Fruit fly (Drosophila melanogaster) whole organism, embryonic: ENCODE data around the gene osp.
A peak's percentile ranks its signal among the peaks of the same experiment; 100 is the strongest.

Experiments used
- ATbp ChIP-seq: fragments of 200-800 bp; sonication (Bioruptor generic); optimal IDR thresholded peaks from 2 replicates; lab custom pipeline; 2017; ENCODE audit warnings: missing biosample characterization, mild to moderate bottlenecking, missing genetic modification characterization, missing genetic modification reagents
- CG10543 ChIP-seq: fragments of 200-800 bp; sonication (Bioruptor generic); optimal IDR thresholded peaks from 3 replicates; lab custom pipeline; 2017; ENCODE audit warnings: missing biosample characterization, mild to moderate bottlenecking, missing genetic modification characterization, moderate library complexity
- CG11695 ChIP-seq: fragments of 200-800 bp; sonication (Bioruptor generic); IDR thresholded peaks from 3 replicates; pipeline ENCODE4 v1.3.6; 2022; ENCODE audit warnings: missing biosample characterization, missing genetic modification characterization
- CG14710 ChIP-seq: fragments of 200-800 bp; sonication (Bioruptor generic); optimal IDR thresholded peaks from 3 replicates; lab custom pipeline; 2019; ENCODE audit warnings: missing biosample characterization, mild to moderate bottlenecking, missing genetic modification characterization, moderate library complexity
- CG15601 ChIP-seq: fragments of 200-800 bp; sonication (Bioruptor generic); optimal IDR thresholded peaks from 3 replicates; lab custom pipeline; 2019; ENCODE audit warnings: missing biosample characterization, mild to moderate bottlenecking, missing genetic modification characterization, moderate library complexity
- CG17568 ChIP-seq: fragments of 200-800 bp; sonication (Bioruptor generic); optimal IDR thresholded peaks from 2 replicates; lab custom pipeline; 2018; ENCODE audit warnings: missing biosample characterization, mild to moderate bottlenecking, missing genetic modification characterization, moderate library complexity
- CG30403 ChIP-seq: fragments of 200-800 bp; sonication (Bioruptor generic); optimal IDR thresholded peaks from 3 replicates; lab custom pipeline; 2016; ENCODE audit warnings: missing biosample characterization, missing genetic modification characterization
- CG3065 ChIP-seq: fragments of 200-800 bp; sonication (Bioruptor generic); optimal IDR thresholded peaks from 2 replicates; lab custom pipeline; 2016; ENCODE audit warnings: missing biosample characterization, missing genetic modification characterization
- CG3995 ChIP-seq: fragments of 200-800 bp; sonication (Bioruptor generic); optimal IDR thresholded peaks from 3 replicates; lab custom pipeline; 2016; ENCODE audit warnings: missing biosample characterization, missing genetic modification characterization
- CG4707 ChIP-seq: fragments of 200-800 bp; sonication (Bioruptor generic); optimal IDR thresholded peaks from 2 replicates; lab custom pipeline; 2018; ENCODE audit warnings: missing biosample characterization, mild to moderate bottlenecking, missing genetic modification characterization, moderate library complexity
- CG6654 ChIP-seq: fragments of 200-800 bp; sonication (Bioruptor generic); optimal IDR thresholded peaks from 2 replicates; lab custom pipeline; 2017; ENCODE audit warnings: missing biosample characterization, mild to moderate bottlenecking, missing genetic modification characterization
- CG6813 ChIP-seq: fragments of 200-800 bp; sonication (Bioruptor generic); optimal IDR thresholded peaks from 2 replicates; lab custom pipeline; 2017; ENCODE audit warnings: missing biosample characterization, missing genetic modification characterization, mild to moderate bottlenecking, moderate library complexity, missing genetic modification reagents
- CG7987 ChIP-seq: fragments of 200-800 bp; sonication (Bioruptor generic); optimal IDR thresholded peaks from 2 replicates; lab custom pipeline; 2018; ENCODE audit warnings: missing biosample characterization, mild to moderate bottlenecking, missing genetic modification characterization, moderate library complexity
- CG8281 ChIP-seq: fragments of 200-800 bp; sonication (Bioruptor generic); optimal IDR thresholded peaks from 2 replicates; lab custom pipeline; 2018; ENCODE audit warnings: missing biosample characterization, mild to moderate bottlenecking, missing genetic modification characterization, moderate library complexity
- CG9437 ChIP-seq: fragments of 200-800 bp; sonication (Bioruptor generic); optimal IDR thresholded peaks from 2 replicates; lab custom pipeline; 2018; ENCODE audit warnings: missing biosample characterization, mild to moderate bottlenecking, missing genetic modification characterization
- Dek ChIP-seq: fragments of 200-800 bp; sonication (Bioruptor generic); optimal IDR thresholded peaks from 3 replicates; lab custom pipeline; 2019; ENCODE audit warnings: missing biosample characterization, mild to moderate bottlenecking, missing genetic modification characterization, moderate library complexity
- Doc3 ChIP-seq: fragments of 200-800 bp; sonication (Bioruptor generic); IDR thresholded peaks from 3 replicates; pipeline ENCODE4 v1.3.6; 2022; ENCODE audit warnings: missing biosample characterization, missing genetic modification characterization; ENCODE audit not compliant: partially characterized antibody
- Dref ChIP-seq: fragments of 200-800 bp; sonication (Bioruptor generic); IDR thresholded peaks from 2 replicates; pipeline ENCODE4 v1.3.6; 2022; ENCODE audit warnings: missing biosample characterization, missing genetic modification characterization
- Drgx ChIP-seq: fragments of 200-800 bp; sonication (Bioruptor generic); IDR thresholded peaks from 2 replicates; pipeline ENCODE4 v1.3.6; 2022; ENCODE audit warnings: missing biosample characterization, missing genetic modification characterization
- E2f1 ChIP-seq: fragments of 200-800 bp; sonication (Bioruptor generic); IDR thresholded peaks from 2 replicates; pipeline ENCODE4 v1.3.6; 2022; ENCODE audit warnings: missing biosample characterization, missing genetic modification characterization
- Ets97D ChIP-seq: fragments of 200-800 bp; sonication (Bioruptor generic); optimal IDR thresholded peaks from 3 replicates; lab custom pipeline; 2016; ENCODE audit warnings: missing biosample characterization, missing genetic modification characterization
- Hr39 ChIP-seq: fragments of >200 bp; optimal IDR thresholded peaks from 2 replicates; lab custom pipeline; 2017
- Pdp1 ChIP-seq, 2 experiments: fragments of 200-800 bp; sonication (Bioruptor generic); optimal IDR thresholded peaks; 3 replicates each; lab custom pipeline; 2016; ENCODE audit warnings: missing biosample characterization in 2 of 2, missing genetic modification characterization in 2 of 2, mild to moderate bottlenecking in 1 of 2, moderate library complexity in 1 of 2
- Ptx1 ChIP-seq: fragments of 200-800 bp; sonication (Bioruptor generic); IDR thresholded peaks from 2 replicates; pipeline ENCODE4 v1.3.6; 2022; ENCODE audit warnings: missing biosample characterization, missing genetic modification characterization
- Sin3A ChIP-seq: fragments of >200 bp; optimal IDR thresholded peaks from 2 replicates; lab custom pipeline; 2018
- Sox100B ChIP-seq: fragments of 200-800 bp; sonication (Bioruptor generic); optimal IDR thresholded peaks from 3 replicates; lab custom pipeline; 2018; ENCODE audit warnings: missing biosample characterization, mild to moderate bottlenecking, missing genetic modification characterization
- ab ChIP-seq: fragments of 200-800 bp; sonication (Bioruptor generic); optimal IDR thresholded peaks from 2 replicates; lab custom pipeline; 2016; ENCODE audit warnings: missing biosample characterization, missing genetic modification characterization
- amos ChIP-seq: fragments of 200-800 bp; sonication (Bioruptor generic); IDR thresholded peaks from 2 replicates; pipeline ENCODE4 v1.3.6; 2022; ENCODE audit warnings: missing biosample characterization, missing genetic modification characterization; ENCODE audit not compliant: partially characterized antibody
- ase ChIP-seq: fragments of 200-800 bp; sonication (Bioruptor generic); IDR thresholded peaks from 3 replicates; pipeline ENCODE4 v1.3.6; 2022; ENCODE audit warnings: missing biosample characterization, missing genetic modification characterization
- ash1 ChIP-seq: fragments of 200-800 bp; sonication (Bioruptor generic); optimal IDR thresholded peaks from 2 replicates; lab custom pipeline; 2018; ENCODE audit warnings: missing biosample characterization, mild to moderate bottlenecking, missing genetic modification characterization
- ato ChIP-seq: fragments of 200-800 bp; sonication (Bioruptor generic); IDR thresholded peaks from 2 replicates; pipeline ENCODE4 v1.3.6; 2022; ENCODE audit warnings: missing biosample characterization, missing genetic modification characterization; ENCODE audit not compliant: partially characterized antibody
- bowl ChIP-seq: fragments of 200-800 bp; sonication (Bioruptor generic); IDR thresholded peaks from 2 replicates; pipeline ENCODE4 v1.3.6; 2022; ENCODE audit warnings: missing biosample characterization, missing genetic modification characterization
- cg ChIP-seq: fragments of 200-800 bp; sonication (Bioruptor generic); optimal IDR thresholded peaks from 3 replicates; lab custom pipeline; 2019; ENCODE audit warnings: missing biosample characterization, mild to moderate bottlenecking, missing genetic modification characterization, moderate library complexity
- chinmo ChIP-seq: fragments of 200-800 bp; sonication (Bioruptor generic); IDR thresholded peaks from 4 replicates; pipeline ENCODE4 v1.3.6; 2022; ENCODE audit warnings: missing biosample characterization, missing genetic modification characterization; ENCODE audit not compliant: partially characterized antibody
- danr ChIP-seq: fragments of 200-800 bp; sonication (Bioruptor generic); IDR thresholded peaks from 2 replicates; pipeline ENCODE4 v1.3.6; 2022; ENCODE audit warnings: missing biosample characterization, missing genetic modification characterization
- gcm ChIP-seq: fragments of 200-800 bp; sonication (Bioruptor generic); optimal IDR thresholded peaks from 2 replicates; lab custom pipeline; 2019; ENCODE audit warnings: missing biosample characterization, mild to moderate bottlenecking, missing genetic modification characterization, moderate library complexity
- grn ChIP-seq: fragments of 200-800 bp; sonication (Bioruptor generic); optimal IDR thresholded peaks from 3 replicates; lab custom pipeline; 2017; ENCODE audit warnings: missing biosample characterization, missing genetic modification characterization
- knrl ChIP-seq: fragments of 200-800 bp; sonication (Bioruptor generic); IDR thresholded peaks from 3 replicates; pipeline ENCODE4 v1.3.6; 2022; ENCODE audit warnings: missing biosample characterization, missing genetic modification characterization; ENCODE audit not compliant: partially characterized antibody
- lab ChIP-seq: fragments of 200-800 bp; sonication (Bioruptor generic); optimal IDR thresholded peaks from 3 replicates; lab custom pipeline; 2017; ENCODE audit warnings: missing biosample characterization, missing genetic modification characterization, mild to moderate bottlenecking, moderate library complexity, missing genetic modification reagents
- lbe ChIP-seq: fragments of 200-800 bp; sonication (Bioruptor generic); optimal IDR thresholded peaks from 2 replicates; lab custom pipeline; 2016; ENCODE audit warnings: missing biosample characterization, mild to moderate bottlenecking, missing genetic modification characterization
- lilli ChIP-seq: fragments of 200-800 bp; sonication (Bioruptor generic); optimal IDR thresholded peaks from 3 replicates; lab custom pipeline; 2016; ENCODE audit warnings: missing biosample characterization, missing genetic modification characterization
- maf-S ChIP-seq: fragments of 200-800 bp; sonication (Bioruptor generic); optimal IDR thresholded peaks from 2 replicates; lab custom pipeline; 2016; ENCODE audit warnings: missing biosample characterization, missing genetic modification characterization
- oc ChIP-seq: fragments of 200-800 bp; sonication (Bioruptor generic); optimal IDR thresholded peaks from 2 replicates; lab custom pipeline; 2018; ENCODE audit warnings: missing biosample characterization, mild to moderate bottlenecking, missing genetic modification characterization, moderate library complexity
- pros ChIP-seq: fragments of 200-800 bp; sonication (Bioruptor generic); optimal IDR thresholded peaks from 3 replicates; lab custom pipeline; 2019; ENCODE audit warnings: missing biosample characterization, mild to moderate bottlenecking, missing genetic modification characterization, moderate library complexity
- sisA ChIP-seq: fragments of 200-800 bp; sonication (Bioruptor generic); IDR thresholded peaks from 2 replicates; pipeline ENCODE4 v1.3.6; 2022; ENCODE audit warnings: missing biosample characterization, missing genetic modification characterization
- ssp ChIP-seq: fragments of 200-800 bp; sonication (Bioruptor generic); IDR thresholded peaks from 2 replicates; pipeline ENCODE4 v1.3.6; 2022; ENCODE audit warnings: missing biosample characterization, missing genetic modification characterization
- stc ChIP-seq: fragments of 200-800 bp; sonication (Bioruptor generic); IDR thresholded peaks from 2 replicates; pipeline ENCODE4 v1.3.6; 2022; ENCODE audit warnings: missing biosample characterization, missing genetic modification characterization
- tll ChIP-seq, 2 experiments: fragments of 200-800 bp in 1 of 2; fragments of >200 bp in 1 of 2; sonication (Bioruptor generic) in 1 of 2; optimal IDR thresholded peaks; 2 replicates each; lab custom pipeline; 2017 to 2019; ENCODE audit warnings: missing biosample characterization in 2 of 2, missing genetic modification characterization in 2 of 2, mild to moderate bottlenecking in 1 of 2, moderate library complexity in 1 of 2
- zen ChIP-seq: fragments of 200-800 bp; sonication (Bioruptor generic); optimal IDR thresholded peaks from 3 replicates; lab custom pipeline; 2018; ENCODE audit warnings: missing biosample characterization, mild to moderate bottlenecking, missing genetic modification characterization, moderate library complexity
- zen2 ChIP-seq: fragments of 200-800 bp; sonication (Bioruptor generic); IDR thresholded peaks from 3 replicates; pipeline ENCODE4 v1.3.6; 2022; ENCODE audit warnings: missing biosample characterization, missing genetic modification characterization; ENCODE audit not compliant: partially characterized antibody

osp gene

DNA sequence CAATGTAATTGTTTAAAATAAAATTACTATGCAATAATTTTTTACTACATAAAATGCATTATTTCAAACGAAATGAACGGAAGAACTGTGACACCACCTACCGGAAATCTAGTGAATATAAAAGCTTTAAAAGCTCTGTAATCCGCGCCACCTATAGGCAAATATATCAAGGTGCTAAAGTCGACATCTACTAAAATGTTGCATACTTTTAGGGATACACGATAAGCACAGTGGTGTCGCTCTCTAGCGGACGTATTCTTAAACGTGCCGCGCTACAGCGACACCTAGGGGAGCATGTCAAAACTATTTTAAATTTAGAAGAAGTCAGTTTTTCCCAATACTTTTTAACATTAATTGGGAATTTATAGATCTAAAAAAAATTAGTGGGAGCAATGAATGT lies 17.1 kb upstream of the osp start (continued):
- TF ChIP-seq CG10543 (GFP tag; lab: Kevin White, UChicago) (no peak), Ptx1 (GFP tag; lab: Robert Waterston, UW) (peak; percentile 84), tll (GFP tag; optimal IDR thresholded peaks at IDR 0.05; lab: Kevin White, UChicago) (peak in 1 of 2 experiments; percentile 37), CG30403 (GFP tag; lab: Kevin White, UChicago) (peak; percentile 74), CG17568 (GFP tag; lab: Kevin White, UChicago) (no peak), CG8281 (tag; lab: Kevin White, UChicago) (no peak), Drgx (GFP tag; lab: Robert Waterston, UW) (peak; percentile 37; the same call in 1 of the 2 replicates), zen2 (GFP tag; lab: Robert Waterston, UW) (no peak), ATbp (GFP tag; lab: Kevin White, UChicago) (no peak), CG3065 (GFP tag; lab: Kevin White, UChicago) (peak; percentile 36), amos (GFP tag; lab: Robert Waterston, UW) (no peak; the same call in 1 of the 2 replicates), CG3995 (no peak), CG15601 (tag; lab: Kevin White, UChicago) (peak; percentile 62), sisA (GFP tag; lab: Robert Waterston, UW) (peak; percentile 77), grn (peak; percentile 13), Hr39 (lab: Kevin White, UChicago) (no peak), lab (GFP tag; lab: Kevin White, UChicago) (peak; percentile 76), Doc3 (GFP tag; lab: Robert Waterston, UW) (no peak), Sin3A (lab: Kevin White, UChicago) (no peak), gcm (no peak), lilli (peak; percentile 76), ato (GFP tag; lab: Robert Waterston, UW) (peak; percentile 53; the same call in 1 of the 2 replicates), bowl (GFP tag; lab: Robert Waterston, UW) (no peak), pros (GFP tag; lab: Kevin White, UChicago) (no peak), oc (peak; percentile 13), lbe (GFP tag; lab: Kevin White, UChicago) (no peak), ab (GFP tag; lab: Kevin White, UChicago) (no peak), ase (peak; percentile 79; the same call in 2 of the 3 replicates), Dek (peak; percentile 16), CG14710 (tag; lab: Kevin White, UChicago) (peak; percentile 53), danr (GFP tag; lab: Robert Waterston, UW) (peak; percentile 63), CG6813 (GFP tag; lab: Kevin White, UChicago) (peak; percentile 45), knrl (peak; percentile 37; the same call in 1 of the 3 replicates), stc (peak; percentile 56), ash1 (GFP tag; lab: Kevin White, UChicago) (no peak), cg (GFP tag; lab: Kevin White, UChicago) (no peak), CG6654 (peak; percentile 37), CG11695 (GFP tag; lab: Robert Waterston, UW) (0 out of 3 replicates have a peak, but pooled peaks have one; percentile 48), Sox100B (GFP tag; lab: Kevin White, UChicago) (no peak), CG7987 (GFP tag; lab: Kevin White, UChicago) (peak; percentile 89), Ets97D (GFP tag; lab: Kevin White, UChicago) (peak; percentile 48), CG9437 (no peak), Dref (no peak), maf-S (GFP tag; lab: Kevin White, UChicago) (peak; percentile 68), zen (tag; lab: Kevin White, UChicago) (peak; percentile 76), ssp (GFP tag; lab: Robert Waterston, UW) (peak; percentile 64), E2f1 (GFP tag; lab: Robert Waterston, UW) (peak; percentile 68), CG4707 (GFP tag; lab: Kevin White, UChicago) (no peak), chinmo (GFP tag; lab: Robert Waterston, UW) (peak; percentile 27; the same call in 2 of the 4 replicates), Pdp1 (GFP tag; optimal IDR thresholded peaks at IDR 0.05; lab: Kevin White, UChicago) (peak; percentile 72 to 84)
